Worm (Caenorhabditis elegans): ENCODE measurements around the gene Y51A2B.4.

Y51A2B.4 gene

ce11 chrV:18426280-18426679 is 37.3 kb upstream of the Y51A2B.4 start, which contains the start of gene srw-83:
Gene srw-83, plus strand, starts transcription at chrV:18426580.
- no peak for TF ChIP-seq bed-3 (GFP tag; optimal IDR thresholded peaks at IDR 0.05)
- TF ChIP-seq elt-1 (tag; optimal IDR thresholded peaks at IDR 0.05; ENCODE audit: borderline replicate concordance, insufficient read depth) = no peak
- TF ChIP-seq lin-13 (tag; optimal IDR thresholded peaks at IDR 0.05) = no peak
- no peak for TF ChIP-seq tbx-8 (GFP tag; optimal IDR thresholded peaks at IDR 0.05)
- no peak for TF ChIP-seq drap-1 (GFP tag; optimal IDR thresholded peaks at IDR 0.05)
- no peak for TF ChIP-seq lin-32 (GFP tag; optimal IDR thresholded peaks at IDR 0.05)
- no peak for TF ChIP-seq nhr-237 (tag; optimal IDR thresholded peaks at IDR 0.05)
- no peak for TF ChIP-seq flh-1 (GFP tag; optimal IDR thresholded peaks at IDR 0.05)
- no peak for TF ChIP-seq sptf-1 (tag; optimal IDR thresholded peaks at IDR 0.05)
- TF ChIP-seq mep-1 (tag; optimal IDR thresholded peaks at IDR 0.05) = no peak
- TF ChIP-seq ceh-83 (GFP tag; optimal IDR thresholded peaks at IDR 0.05) = no peak
- TF ChIP-seq nhr-12 (tag; optimal IDR thresholded peaks at IDR 0.05) = no peak
- TF ChIP-seq mls-2 (tag; optimal IDR thresholded peaks at IDR 0.05) = no peak
- TF ChIP-seq elt-3 (tag; optimal IDR thresholded peaks at IDR 0.05) = no peak
- TF ChIP-seq hlh-1 (tag; optimal IDR thresholded peaks at IDR 0.05) = no peak
- no peak for TF ChIP-seq mab-5 (tag; optimal IDR thresholded peaks at IDR 0.05)

- TF ChIP-seq unc-120 (tag; optimal IDR thresholded peaks at IDR 0.05; ENCODE audit: poor library complexity, severe bottlenecking) (no peak), zip-8 (tag; optimal IDR thresholded peaks at IDR 0.05) (no peak), unc-62 (GFP tag; optimal IDR thresholded peaks at IDR 0.05) (no peak), lin-13 (tag; optimal IDR thresholded peaks at IDR 0.05) (no peak), drap-1 (GFP tag; optimal IDR thresholded peaks at IDR 0.05) (no peak), nhr-2 (tag; optimal IDR thresholded peaks at IDR 0.05) (no peak), flh-1 (GFP tag; optimal IDR thresholded peaks at IDR 0.05) (no peak), bed-3 (GFP tag; optimal IDR thresholded peaks at IDR 0.05) (no peak), snpc-4 (tag; optimal IDR thresholded peaks at IDR 0.05) (no peak), nhr-12 (tag; optimal IDR thresholded peaks at IDR 0.05) (no peak), M03D4.4 (tag; optimal IDR thresholded peaks at IDR 0.05) (no peak), elt-3 (tag; optimal IDR thresholded peaks at IDR 0.05) (no peak), ham-2 (GFP tag; optimal IDR thresholded peaks at IDR 0.05) (no peak), elt-1 (tag; optimal IDR thresholded peaks at IDR 0.05; ENCODE audit: borderline replicate concordance, insufficient read depth) (no peak), ceh-39 (tag; optimal IDR thresholded peaks at IDR 0.05) (no peak), tbx-8 (GFP tag; optimal IDR thresholded peaks at IDR 0.05) (no peak), unc-39 (tag; optimal IDR thresholded peaks at IDR 0.05) (no peak)
Measured at ce11 chrV:18425544-18425943, 36.6 kb upstream of the Y51A2B.4 start, which contains the start of gene ZK262.19. Gene ZK262.19, minus strand, starts transcription at chrV:18425644.

ce11 chrV:18424471-18424870 is 35.5 kb upstream of the Y51A2B.4 start, which contains the start of gene ZK262.4:
Gene ZK262.4, minus strand, starts transcription at chrV:18424571.
- TF ChIP-seq zip-8 (tag; optimal IDR thresholded peaks at IDR 0.05) (no peak), elt-3 (tag; optimal IDR thresholded peaks at IDR 0.05) (no peak), sptf-1 (tag; optimal IDR thresholded peaks at IDR 0.05) (no peak), unc-62 (GFP tag; optimal IDR thresholded peaks at IDR 0.05) (no peak), nhr-2 (tag; optimal IDR thresholded peaks at IDR 0.05) (no peak), nhr-76 (tag; optimal IDR thresholded peaks at IDR 0.05) (no peak), unc-120 (tag; optimal IDR thresholded peaks at IDR 0.05; ENCODE audit: poor library complexity, severe bottlenecking) (no peak), elt-1 (tag; optimal IDR thresholded peaks at IDR 0.05; ENCODE audit: borderline replicate concordance, insufficient read depth) (no peak), ham-2 (GFP tag; optimal IDR thresholded peaks at IDR 0.05) (no peak)

- TF ChIP-seq nhr-28 (tag; optimal IDR thresholded peaks at IDR 0.05) (no peak), ham-2 (GFP tag; optimal IDR thresholded peaks at IDR 0.05) (no peak), mab-5 (tag; optimal IDR thresholded peaks at IDR 0.05) (no peak), ztf-11 (tag; optimal IDR thresholded peaks at IDR 0.05) (no peak), elt-3 (tag; optimal IDR thresholded peaks at IDR 0.05) (no peak), lin-32 (GFP tag; optimal IDR thresholded peaks at IDR 0.05) (no peak), hlh-1 (tag; optimal IDR thresholded peaks at IDR 0.05) (no peak), nhr-12 (tag; optimal IDR thresholded peaks at IDR 0.05) (no peak), ceh-83 (GFP tag; optimal IDR thresholded peaks at IDR 0.05) (no peak), nhr-237 (tag; optimal IDR thresholded peaks at IDR 0.05) (no peak), unc-62 (GFP tag; optimal IDR thresholded peaks at IDR 0.05) (no peak), mep-1 (tag; optimal IDR thresholded peaks at IDR 0.05) (no peak), unc-39 (tag; optimal IDR thresholded peaks at IDR 0.05) (no peak), ces-1 (GFP tag; optimal IDR thresholded peaks at IDR 0.05) (no peak), zip-8 (tag; optimal IDR thresholded peaks at IDR 0.05) (no peak), nhr-76 (tag; optimal IDR thresholded peaks at IDR 0.05) (no peak), lsy-2 (tag; optimal IDR thresholded peaks at IDR 0.05) (no peak)
Measured at ce11 chrV:18420797-18421196, 31.9 kb upstream of the Y51A2B.4 start, which contains the start of gene srj-26. Gene srj-26, plus strand, starts transcription at chrV:18421097.

DNA sequence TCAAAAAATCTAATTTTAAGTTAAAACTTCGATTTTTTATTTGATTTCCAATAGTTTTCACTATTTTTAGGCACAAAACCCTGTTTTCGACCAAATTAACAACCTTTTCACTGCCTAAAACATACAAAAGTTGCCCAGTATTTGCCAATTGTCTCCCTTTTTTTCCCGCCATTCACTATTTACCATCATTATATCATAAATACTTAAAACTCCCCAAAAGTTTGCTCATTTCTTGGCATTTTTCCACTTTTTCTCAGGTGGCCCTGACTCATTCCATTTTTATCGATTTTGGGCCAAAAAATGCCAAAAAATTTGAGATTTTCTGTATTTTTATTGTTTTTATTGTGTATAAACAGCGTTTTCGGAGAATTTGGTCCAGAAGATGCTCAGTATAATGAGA is 25.1 kb upstream of the Y51A2B.4 start, which contains the start of gene txt-8:
Gene txt-8 (plus strand): TSS at position 301 of the 400 bp plus-strand sequence.
- TF ChIP-seq nhr-12 (tag; optimal IDR thresholded peaks at IDR 0.05) (no peak), nhr-237 (tag; optimal IDR thresholded peaks at IDR 0.05) (no peak), flh-1 (GFP tag; optimal IDR thresholded peaks at IDR 0.05) (no peak), lin-13 (tag; optimal IDR thresholded peaks at IDR 0.05) (no peak), bed-3 (GFP tag; optimal IDR thresholded peaks at IDR 0.05) (no peak), ceh-39 (tag; optimal IDR thresholded peaks at IDR 0.05) (no peak)
